Worm (Caenorhabditis elegans): ENCODE measurements around the gene F53B1.9.

F53B1.9 gene

DNA sequence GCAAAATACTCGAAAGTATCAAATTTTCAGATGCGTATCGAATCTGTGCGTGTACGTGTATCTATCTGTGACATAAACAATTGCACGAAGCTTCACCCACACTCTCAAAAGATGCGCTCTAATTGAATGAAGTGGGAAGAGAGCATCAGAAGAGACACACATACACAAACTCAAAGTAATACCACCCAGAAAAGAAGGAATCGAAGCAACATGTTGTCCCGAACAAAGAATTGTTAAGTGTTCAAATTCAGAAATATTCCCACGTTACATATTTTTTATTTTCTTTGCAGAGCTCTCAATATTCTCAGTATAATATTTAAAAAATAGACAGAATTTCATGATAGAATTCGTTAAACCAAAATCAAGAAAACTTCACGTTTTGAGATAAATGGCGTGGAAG is 5.3 kb upstream of the F53B1.9 start:
- TF ChIP-seq alr-1 (tag; optimal IDR thresholded peaks at IDR 0.05; ENCODE audit: borderline replicate concordance) = no peak
- no peak for TF ChIP-seq ceh-63 (GFP tag; optimal IDR thresholded peaks at IDR 0.05)
- TF ChIP-seq lin-14 (GFP tag; optimal IDR thresholded peaks at IDR 0.05) = peak; percentile 32
- no peak for TF ChIP-seq ceh-8 (GFP tag; optimal IDR thresholded peaks at IDR 0.05)
- no peak for TF ChIP-seq hlh-4 (tag; optimal IDR thresholded peaks at IDR 0.05)

DNA sequence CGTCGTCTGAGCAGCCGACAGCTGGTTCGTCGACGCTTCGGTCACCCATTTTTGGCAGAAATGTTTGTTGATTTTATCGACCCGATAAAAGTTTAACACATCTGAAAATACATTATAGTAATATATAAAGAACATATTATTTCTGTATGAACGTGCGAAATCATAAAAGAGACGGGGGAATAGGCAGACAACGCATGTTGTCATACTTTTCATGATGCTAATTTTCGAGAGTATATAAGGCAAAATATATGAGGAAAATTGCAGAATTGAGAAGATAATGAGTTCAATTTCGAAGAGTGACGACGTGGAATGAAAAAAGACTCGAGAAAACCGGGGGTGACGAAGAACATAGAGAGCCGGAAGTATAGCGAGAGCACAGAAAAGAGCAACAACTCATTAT is 1.5 kb downstream of the F53B1.9 start, which contains the start of gene F53B1.8:
F53B1.8 (minus strand) TSS at position 101 of the 400 bp plus-strand sequence.
- TF ChIP-seq nhr-77 (tag; optimal IDR thresholded peaks at IDR 0.05) (no peak), lin-14 (GFP tag; optimal IDR thresholded peaks at IDR 0.05) (peak; percentile 44), nhr-19 (GFP tag; conservative IDR thresholded peaks at IDR 0.05) (no peak), efl-1 (optimal IDR thresholded peaks at IDR 0.05) (no peak), efl-1 (GFP tag; optimal IDR thresholded peaks at IDR 0.05 in 1 of 2) (peak in 1 of 2 experiments; percentile 77)

DNA sequence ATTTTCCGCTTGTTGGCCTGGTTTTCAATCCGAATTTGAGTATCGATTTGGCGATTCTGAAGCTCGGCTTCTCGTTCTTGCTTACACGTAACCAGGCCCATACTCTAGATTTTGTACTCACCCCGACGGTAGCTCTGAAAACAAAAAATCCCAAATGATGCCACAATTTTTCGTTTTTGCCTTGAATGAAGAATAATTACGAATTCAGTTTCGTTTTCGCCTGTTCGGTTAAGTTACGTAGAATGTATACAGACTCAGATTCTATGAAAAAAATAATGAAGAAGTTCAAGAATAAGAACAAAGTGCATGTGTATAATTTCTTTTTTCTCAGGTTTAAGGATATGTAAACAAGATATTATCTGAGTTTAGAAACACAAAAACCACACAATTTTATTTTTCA is 10.7 kb downstream of the F53B1.9 start, which contains the start of gene gpa-5:
gpa-5 (minus strand) TSS at position 101 of the 400 bp plus-strand sequence.
- TF ChIP-seq jun-1 (tag; optimal IDR thresholded peaks at IDR 0.05) (no peak), zip-4 (GFP tag; optimal IDR thresholded peaks at IDR 0.05) (no peak)

DNA sequence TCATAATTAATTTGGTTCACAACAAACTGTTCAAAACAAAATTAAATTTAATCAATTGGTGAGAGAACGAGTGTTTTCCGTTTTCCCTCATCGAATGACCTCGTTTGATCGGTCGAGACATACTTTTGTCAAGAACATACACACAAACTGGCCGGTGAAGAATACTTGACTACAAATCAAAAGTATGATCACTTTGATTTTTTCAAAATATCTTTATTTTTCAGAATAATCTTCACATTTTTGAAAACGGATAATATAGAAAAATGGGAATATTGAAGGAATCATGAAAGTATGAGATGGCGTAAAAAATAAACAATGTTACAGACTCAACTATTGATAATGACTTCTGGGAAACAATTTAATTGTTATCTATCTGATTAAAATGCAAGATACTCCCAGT is 13.5 kb downstream of the F53B1.9 start, which contains the start of gene swip-10:
swip-10 (minus strand) TSS at position 101 of the 400 bp plus-strand sequence.
- TF ChIP-seq ztf-11 (tag; optimal IDR thresholded peaks at IDR 0.05) (no peak), irx-1 (tag; optimal IDR thresholded peaks at IDR 0.05) (no peak), lir-3 (tag; optimal IDR thresholded peaks at IDR 0.05; ENCODE audit: poor library complexity) (no peak), blmp-1 (tag; optimal IDR thresholded peaks at IDR 0.05) (peak; percentile 60)

DNA sequence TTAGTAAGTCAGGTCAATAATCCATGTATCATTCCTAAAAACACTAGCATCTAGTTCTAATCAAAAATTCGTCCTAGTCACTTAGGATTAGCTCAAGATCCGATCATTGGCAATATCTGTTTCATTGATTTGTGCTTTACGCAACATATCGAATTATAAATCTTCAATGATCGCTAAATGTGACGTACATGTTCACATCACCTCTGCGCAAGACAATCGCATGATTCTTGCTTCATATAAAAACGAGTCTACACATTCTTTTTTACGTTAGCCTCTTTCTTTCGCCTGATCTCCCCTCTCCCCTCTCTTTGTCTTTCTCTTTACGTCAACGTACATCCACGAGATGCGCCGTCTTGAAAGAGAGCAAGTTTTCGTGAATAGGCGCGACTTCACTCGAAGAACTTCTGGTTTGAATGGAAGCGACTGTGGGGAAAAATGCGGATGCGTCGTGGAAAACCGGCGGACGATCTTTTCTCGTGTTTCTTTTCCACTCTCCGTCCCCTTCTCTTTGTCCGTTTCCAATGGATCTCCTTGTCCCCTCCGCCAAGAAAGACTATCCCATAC is 15.3 kb downstream of the F53B1.9 start:
- TF ChIP-seq ets-5 (GFP tag; IDR thresholded peaks at IDR 0.05) (no peak), lsy-2 (tag; optimal IDR thresholded peaks at IDR 0.05) (no peak), blmp-1 (tag; optimal IDR thresholded peaks at IDR 0.05) (peak; percentile 83), fkh-8 (tag; optimal IDR thresholded peaks at IDR 0.05) (no peak), lin-14 (GFP tag; optimal IDR thresholded peaks at IDR 0.05) (peak; percentile 19), nhr-20 (tag; optimal IDR thresholded peaks at IDR 0.05) (peak; percentile 4), nhr-71 (tag; optimal IDR thresholded peaks at IDR 0.05) (peak; percentile 9), ztf-4 (tag; optimal IDR thresholded peaks at IDR 0.05) (peak; percentile 10), dpl-1 (GFP tag; optimal IDR thresholded peaks at IDR 0.05) (no peak), nhr-85 (tag) (peak; percentile 77), lin-39 (tag; optimal IDR thresholded peaks at IDR 0.05) (no peak), hlh-4 (tag; optimal IDR thresholded peaks at IDR 0.05) (no peak), mep-1 (tag; optimal IDR thresholded peaks at IDR 0.05) (no peak)

- TF ChIP-seq dsc-1 (tag; optimal IDR thresholded peaks at IDR 0.05) (no peak), lin-39 (tag; optimal IDR thresholded peaks at IDR 0.05) (no peak), unc-86 (tag; optimal IDR thresholded peaks at IDR 0.05) (no peak), fkh-4 (tag; optimal IDR thresholded peaks at IDR 0.05; ENCODE audit: borderline replicate concordance) (no peak), lin-35 (GFP tag; optimal IDR thresholded peaks at IDR 0.05) (no peak), mep-1 (tag; optimal IDR thresholded peaks at IDR 0.05) (no peak), nhr-19 (GFP tag; conservative IDR thresholded peaks at IDR 0.05) (no peak), lsy-2 (tag; optimal IDR thresholded peaks at IDR 0.05) (no peak)
Observed at ce11 chrX:2114171-2114570, 17.5 kb downstream of the F53B1.9 start.

DNA sequence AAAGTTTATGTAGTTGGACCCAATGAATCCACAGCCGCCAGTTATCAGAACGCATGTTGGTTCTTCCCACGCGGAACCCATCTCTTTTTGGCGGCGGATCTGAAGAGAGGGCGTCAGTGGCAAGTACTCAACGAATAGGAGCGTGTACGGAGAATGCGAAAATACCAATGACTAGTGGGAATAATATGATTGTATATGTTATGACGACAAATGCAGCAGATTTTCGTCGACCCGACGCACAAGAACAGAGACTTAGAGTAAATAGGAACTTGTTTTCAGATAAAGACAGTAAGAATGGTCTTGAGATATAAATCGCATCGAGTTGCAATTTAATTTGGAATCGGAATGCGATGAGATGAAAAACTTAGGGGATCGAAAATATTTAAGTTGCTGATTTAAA is 18.6 kb downstream of the F53B1.9 start, which contains the start of gene bus-5:
bus-5 (minus strand) TSS at position 101 of the 400 bp plus-strand sequence.
- TF ChIP-seq nhr-237 (tag; optimal IDR thresholded peaks at IDR 0.05) = no peak
- no peak for TF ChIP-seq Y116A8C.19 (tag; optimal IDR thresholded peaks at IDR 0.05; ENCODE audit: borderline replicate concordance)
- no peak for TF ChIP-seq xbp-1 (tag; optimal IDR thresholded peaks at IDR 0.05)
- no peak for TF ChIP-seq rnt-1 (tag; optimal IDR thresholded peaks at IDR 0.05)
- no peak for TF ChIP-seq lin-13 (GFP tag; optimal IDR thresholded peaks at IDR 0.05)
- no peak for TF ChIP-seq nhr-76 (tag; optimal IDR thresholded peaks at IDR 0.05)
- no peak for TF ChIP-seq ztf-4 (tag; optimal IDR thresholded peaks at IDR 0.05)
- TF ChIP-seq dpl-1 (GFP tag; optimal IDR thresholded peaks at IDR 0.05) = no peak
- TF ChIP-seq nhr-28 (tag; optimal IDR thresholded peaks at IDR 0.05) = no peak
- TF ChIP-seq unc-62 (GFP tag; optimal IDR thresholded peaks at IDR 0.05) = no peak
- TF ChIP-seq lin-14 (GFP tag; optimal IDR thresholded peaks at IDR 0.05) = no peak
- TF ChIP-seq ama-1 (optimal IDR thresholded peaks at IDR 0.05) = no peak
- no peak for TF ChIP-seq mep-1 (tag; optimal IDR thresholded peaks at IDR 0.05)
- TF ChIP-seq sup-37 (GFP tag; optimal IDR thresholded peaks at IDR 0.05) = no peak
- no peak for TF ChIP-seq tlp-1 (tag; optimal IDR thresholded peaks at IDR 0.05)

All from whole organism, L1 larva.